Worm (Caenorhabditis elegans) whole organism, L2 larva: ENCODE data around the gene set-20.
A peak's percentile ranks its signal among the peaks of the same experiment; 100 is the strongest.

Experiments
- C34F6.9 ChIP-seq: fragments of 150-350 bp; optimal IDR thresholded peaks from 2 replicates; lab custom pipeline; 2014; ENCODE audit warnings: missing biosample characterization, missing genetic modification characterization
- F13H6.1 ChIP-seq: sonication (generic microtip); optimal IDR thresholded peaks from 2 replicates; lab custom pipeline; 2016; ENCODE audit warnings: missing genetic modification characterization, missing compliant biosample characterization
- Y55F3AM.14 ChIP-seq: fragments of 200-800 bp; sonication (Bioruptor generic); optimal IDR thresholded peaks from 2 replicates; lab custom pipeline; 2018; ENCODE audit warnings: mild to moderate bottlenecking, missing genetic modification characterization, missing compliant biosample characterization
- alr-1 ChIP-seq: fragments of 150-350 bp; optimal IDR thresholded peaks from 2 replicates; lab custom pipeline; 2014; ENCODE audit warnings: missing biosample characterization, missing genetic modification characterization
- ama-1 ChIP-seq: fragments of 150-350 bp; optimal IDR thresholded peaks from 2 replicates; lab custom pipeline; 2018; ENCODE audit warnings: inconsistent platforms
- blmp-1 ChIP-seq: sonication (generic microtip); optimal IDR thresholded peaks from 2 replicates; lab custom pipeline; 2017; ENCODE audit warnings: missing genetic modification characterization, mild to moderate bottlenecking, missing compliant biosample characterization, antibody characterized with exemption, moderate library complexity; ENCODE audit not compliant: insufficient read depth
- ceh-82 ChIP-seq: fragments of 150-350 bp; optimal IDR thresholded peaks from 2 replicates; lab custom pipeline; 2014; ENCODE audit warnings: missing biosample characterization, missing genetic modification characterization
- crh-2 ChIP-seq: sonication (generic microtip); optimal IDR thresholded peaks from 2 replicates; lab custom pipeline; 2017; ENCODE audit warnings: missing biosample characterization, missing genetic modification characterization
- egl-27 ChIP-seq: sonication (generic microtip); optimal IDR thresholded peaks from 3 replicates; lab custom pipeline; 2017; ENCODE audit warnings: missing biosample characterization, missing genetic modification reagents, missing genetic modification characterization
- elt-1 ChIP-seq: fragments of 150-350 bp; optimal IDR thresholded peaks from 2 replicates; lab custom pipeline; 2014; ENCODE audit warnings: missing biosample characterization, missing genetic modification characterization
- elt-3 ChIP-seq: sonication (generic microtip); optimal IDR thresholded peaks from 2 replicates; lab custom pipeline; 2017; ENCODE audit warnings: missing biosample characterization, missing genetic modification characterization
- fos-1 ChIP-seq: fragments of 150-350 bp; optimal IDR thresholded peaks from 2 replicates; lab custom pipeline; 2014; ENCODE audit warnings: missing biosample characterization, missing genetic modification characterization
- gmeb-1 ChIP-seq: fragments of 150-350 bp; optimal IDR thresholded peaks from 2 replicates; lab custom pipeline; 2014; ENCODE audit warnings: missing biosample characterization, missing genetic modification characterization
- lin-11 ChIP-seq: fragments of 150-350 bp; sonication (generic microtip); optimal IDR thresholded peaks from 2 replicates; lab custom pipeline; 2014; ENCODE audit warnings: missing biosample characterization, missing genetic modification characterization, inconsistent platforms, mixed read lengths
- lin-13 ChIP-seq: fragments of 150-350 bp; optimal IDR thresholded peaks from 2 replicates; lab custom pipeline; 2014; ENCODE audit warnings: missing biosample characterization, missing genetic modification reagents, missing genetic modification characterization
- lin-39 ChIP-seq: fragments of 150-350 bp; optimal IDR thresholded peaks from 2 replicates; lab custom pipeline; 2014; ENCODE audit warnings: missing biosample characterization, missing genetic modification reagents, missing genetic modification characterization
- lsy-2 ChIP-seq, 2 experiments: fragments of 150-350 bp in 1 of 2; sonication (generic microtip) in 1 of 2; optimal IDR thresholded peaks; 2 replicates each; lab custom pipeline; 2014 to 2017; ENCODE audit warnings: missing biosample characterization in 2 of 2, missing genetic modification characterization in 2 of 2
- mab-5 ChIP-seq: fragments of 150-350 bp; optimal IDR thresholded peaks from 2 replicates; lab custom pipeline; 2014; ENCODE audit warnings: missing biosample characterization, missing genetic modification characterization
- mbf-1 ChIP-seq: sonication (generic microtip); optimal IDR thresholded peaks from 2 replicates; lab custom pipeline; 2017; ENCODE audit warnings: missing biosample characterization, missing genetic modification characterization
- nhr-10 ChIP-seq: sonication (generic microtip); optimal IDR thresholded peaks from 2 replicates; lab custom pipeline; 2017; ENCODE audit warnings: missing biosample characterization, missing genetic modification characterization
- nhr-12 ChIP-seq: fragments of 150-350 bp; optimal IDR thresholded peaks from 2 replicates; lab custom pipeline; 2014; ENCODE audit warnings: missing biosample characterization, missing genetic modification characterization
- nhr-129 ChIP-seq: fragments of 150-350 bp; optimal IDR thresholded peaks from 2 replicates; lab custom pipeline; 2014; ENCODE audit warnings: missing biosample characterization, missing genetic modification characterization
- nhr-21 ChIP-seq: fragments of 150-350 bp; optimal IDR thresholded peaks from 2 replicates; lab custom pipeline; 2014; ENCODE audit warnings: missing biosample characterization, missing genetic modification characterization
- nhr-23 ChIP-seq: fragments of 150-350 bp; optimal IDR thresholded peaks from 2 replicates; lab custom pipeline; 2014; ENCODE audit warnings: missing biosample characterization, missing genetic modification reagents, missing genetic modification characterization
- nhr-237 ChIP-seq: fragments of 150-350 bp; optimal IDR thresholded peaks from 2 replicates; lab custom pipeline; 2014; ENCODE audit warnings: missing biosample characterization, missing genetic modification characterization
- nhr-25 ChIP-seq: fragments of 150-350 bp; sonication (generic microtip); optimal IDR thresholded peaks from 3 replicates; lab custom pipeline; 2014; ENCODE audit warnings: missing biosample characterization, missing genetic modification characterization
- nhr-6 ChIP-seq: fragments of 150-350 bp; optimal IDR thresholded peaks from 2 replicates; lab custom pipeline; 2014; ENCODE audit warnings: missing biosample characterization, missing genetic modification characterization
- nhr-77 ChIP-seq: fragments of 150-350 bp; optimal IDR thresholded peaks from 2 replicates; lab custom pipeline; 2014; ENCODE audit warnings: missing biosample characterization, missing genetic modification characterization
- peb-1 ChIP-seq: fragments of 150-350 bp; optimal IDR thresholded peaks from 2 replicates; lab custom pipeline; 2014; ENCODE audit warnings: missing biosample characterization, missing genetic modification characterization
- skn-1 ChIP-seq: sonication (generic microtip); optimal IDR thresholded peaks from 2 replicates; lab custom pipeline; 2017; ENCODE audit warnings: missing biosample characterization, missing genetic modification characterization
- sma-3 ChIP-seq: sonication (generic microtip); optimal IDR thresholded peaks from 2 replicates; lab custom pipeline; 2016; ENCODE audit warnings: missing genetic modification reagents, missing genetic modification characterization, missing compliant biosample characterization
- sma-9 ChIP-seq, 2 experiments: fragments of 150-350 bp in 1 of 2; sonication (generic microtip) in 1 of 2; optimal IDR thresholded peaks; 2 replicates each; lab custom pipeline; 2014 to 2016; ENCODE audit warnings: missing genetic modification characterization in 2 of 2, mild to moderate bottlenecking in 1 of 2, missing biosample characterization in 1 of 2, missing compliant biosample characterization in 1 of 2, missing genetic modification reagents in 1 of 2, moderate library complexity in 1 of 2
- snpc-4 ChIP-seq: fragments of 150-350 bp; optimal IDR thresholded peaks from 2 replicates; lab custom pipeline; 2014; ENCODE audit warnings: missing biosample characterization, missing genetic modification characterization
- unc-55 ChIP-seq: fragments of 150-350 bp; sonication (generic microtip); optimal IDR thresholded peaks from 3 replicates; lab custom pipeline; 2014; ENCODE audit warnings: missing biosample characterization, missing genetic modification reagents, missing genetic modification characterization
- zag-1 ChIP-seq: fragments of 150-350 bp; optimal IDR thresholded peaks from 2 replicates; lab custom pipeline; 2014; ENCODE audit warnings: missing biosample characterization, missing genetic modification characterization
- ztf-1 ChIP-seq: fragments of 200-800 bp; sonication (Bioruptor generic); conservative IDR thresholded peaks from 2 replicates; pipeline ENCODE4 v1.3.6; 2022; ENCODE audit warnings: missing genetic modification characterization, missing compliant biosample characterization
- ztf-11 ChIP-seq: sonication (generic microtip); optimal IDR thresholded peaks from 2 replicates; lab custom pipeline; 2017; ENCODE audit warnings: missing biosample characterization, missing genetic modification characterization
- ztf-4 ChIP-seq: fragments of 150-350 bp; optimal IDR thresholded peaks from 2 replicates; lab custom pipeline; 2014; ENCODE audit warnings: missing biosample characterization, missing genetic modification characterization

set-20 gene

ce11 chrX:5710637-5711036, 24.7 kb upstream of the set-20 start, which contains the start of gene cat-1:
Gene cat-1 (minus strand): TSS chrX:5710737.
- TF ChIP-seq ztf-4 (no peak), nhr-237 (tag; lab: Kevin White, UChicago) (no peak), ztf-1 (GFP tag; lab: Robert Waterston, UW) (no peak), nhr-77 (no peak), nhr-10 (no peak), fos-1 (tag; lab: Kevin White, UChicago) (no peak), ama-1 (no peak), elt-1 (tag; lab: Kevin White, UChicago) (no peak), lin-13 (GFP tag; lab: Kevin White, UChicago) (no peak), mbf-1 (tag; lab: Kevin White, UChicago) (no peak), lin-39 (tag; lab: Kevin White, UChicago) (no peak), skn-1 (no peak), Y55F3AM.14 (GFP tag; lab: Kevin White, UChicago) (no peak), snpc-4 (tag; lab: Kevin White, UChicago) (no peak), unc-55 (GFP tag; lab: Kevin White, UChicago) (no peak)

DNA sequence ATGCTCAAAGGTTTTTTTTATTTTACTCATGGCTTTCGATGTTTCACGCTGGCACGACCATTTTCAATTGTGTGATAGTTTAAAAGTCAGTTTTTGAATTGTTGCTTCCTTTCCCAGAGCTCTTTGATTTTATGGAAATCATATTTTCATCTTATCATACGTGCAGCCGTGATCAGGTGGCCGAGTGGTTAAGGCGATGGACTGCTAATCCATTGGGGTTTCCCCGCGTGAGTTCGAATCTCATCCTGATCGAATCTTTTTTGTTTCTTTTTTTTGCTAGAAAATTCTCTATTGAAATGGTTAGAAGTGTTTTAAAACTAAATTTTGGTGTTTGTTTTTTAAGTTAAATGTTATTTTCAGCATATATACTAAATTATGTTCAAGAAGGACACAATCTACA, 23.2 kb upstream of the set-20 start:
- TF ChIP-seq nhr-6 (no peak), nhr-10 (no peak), nhr-23 (tag; lab: Kevin White, UChicago) (no peak), sma-3 (GFP tag; lab: Kevin White, UChicago) (no peak), ztf-1 (GFP tag; lab: Robert Waterston, UW) (no peak), lin-39 (tag; lab: Kevin White, UChicago) (no peak)

ce11 chrX:5707809-5708208, 21.9 kb upstream of the set-20 start:
- TF ChIP-seq ama-1 (no peak), lin-13 (GFP tag; lab: Kevin White, UChicago) (no peak), sma-3 (GFP tag; lab: Kevin White, UChicago) (peak; percentile 44), egl-27 (no peak), nhr-21 (tag; lab: Kevin White, UChicago) (peak; percentile 42), lin-11 (tag; lab: Kevin White, UChicago) (peak; percentile 4), nhr-129 (tag; lab: Kevin White, UChicago) (peak; percentile 58), mab-5 (tag; lab: Kevin White, UChicago) (peak; percentile 41), C34F6.9 (peak; percentile 17), nhr-25 (tag; lab: Kevin White, UChicago) (no peak), alr-1 (no peak), gmeb-1 (tag; lab: Kevin White, UChicago) (no peak), ceh-82 (tag; lab: Kevin White, UChicago) (no peak), mbf-1 (tag; lab: Kevin White, UChicago) (no peak), nhr-10 (no peak), peb-1 (tag; lab: Kevin White, UChicago) (no peak), nhr-12 (tag; lab: Kevin White, UChicago) (no peak), ztf-11 (tag; lab: Kevin White, UChicago) (no peak), lsy-2 (tag; optimal IDR thresholded peaks at IDR 0.05; lab: Kevin White, UChicago) (peak in 1 of 2 experiments; percentile 23), Y55F3AM.14 (GFP tag; lab: Kevin White, UChicago) (peak; percentile 3), fos-1 (tag; lab: Kevin White, UChicago) (peak; percentile 36), zag-1 (tag; lab: Kevin White, UChicago) (no peak), lin-39 (tag; lab: Kevin White, UChicago) (no peak), elt-3 (tag; lab: Kevin White, UChicago) (no peak), crh-2 (peak; percentile 9), blmp-1 (tag; lab: Kevin White, UChicago) (no peak), sma-9 (GFP tag; optimal IDR thresholded peaks at IDR 0.05; lab: Kevin White, UChicago) (peak; percentile 72), sma-9 (tag; optimal IDR thresholded peaks at IDR 0.05; lab: Kevin White, UChicago) (no peak), nhr-23 (tag; lab: Kevin White, UChicago) (no peak), F13H6.1 (tag; lab: Kevin White, UChicago) (peak; percentile 39)

- TF ChIP-seq elt-1 (tag; lab: Kevin White, UChicago): no peak
- no peak for TF ChIP-seq nhr-77
- no peak for TF ChIP-seq lin-39 (tag; lab: Kevin White, UChicago)
- TF ChIP-seq alr-1: no peak
These were observed 13.6 kb upstream of the set-20 start for ce11 chrX:5699555-5699954.
